Worm (Caenorhabditis elegans) whole organism, young adult: Measurements from ENCODE around the gene C23G10.5.

ENCODE experiments used
- B0019.2 ChIP-seq: fragments of 200-800 bp; sonication (Bioruptor generic); conservative IDR thresholded peaks from 2 replicates; pipeline ENCODE4 v1.3.6; 2022; ENCODE audit warnings: missing genetic modification reagents, missing genetic modification characterization, missing compliant biosample characterization
- B0336.3 ChIP-seq: fragments of 200-800 bp; sonication (Bioruptor generic); IDR thresholded peaks from 2 replicates; pipeline ENCODE4 v1.3.6; 2022; ENCODE audit warnings: missing genetic modification characterization, missing compliant biosample characterization
- Y67H2A.10 ChIP-seq: fragments of 200-800 bp; sonication (Bioruptor generic); conservative IDR thresholded peaks from 2 replicates; pipeline ENCODE4 v1.3.6; 2022; ENCODE audit warnings: missing genetic modification reagents, missing genetic modification characterization, missing compliant biosample characterization

- TF ChIP-seq B0019.2 (GFP tag; lab: Robert Waterston, UW): no peak
- no peak for TF ChIP-seq B0336.3
- no peak for TF ChIP-seq Y67H2A.10 (GFP tag; lab: Robert Waterston, UW)
Observed at ce11 chrIII:6145896-6146295, 45.0 kb upstream of the C23G10.5 start, which contains the start of gene Y42G9A.3.
